Worm (Caenorhabditis elegans) whole organism, young adult: ENCODE data around the gene nmad-1.
A peak's percentile ranks its signal among the peaks of the same experiment; 100 is the strongest.

Experiments
- F10E7.11 ChIP-seq: sonication (generic microtip); optimal IDR thresholded peaks from 2 replicates; lab custom pipeline; 2017; ENCODE audit warnings: mild to moderate bottlenecking, missing genetic modification characterization, moderate library complexity, missing compliant biosample characterization
- F39B2.1 ChIP-seq: fragments of 200-800 bp; sonication (Bioruptor generic); IDR thresholded peaks from 2 replicates; pipeline ENCODE4 v1.3.6; 2022; ENCODE audit warnings: missing genetic modification reagents, missing genetic modification characterization, missing compliant biosample characterization
- F49E8.2 ChIP-seq: sonication (generic microtip); optimal IDR thresholded peaks from 3 replicates; lab custom pipeline; 2017; ENCODE audit warnings: missing genetic modification characterization, mild to moderate bottlenecking, missing compliant biosample characterization, antibody characterized with exemption, moderate library complexity; ENCODE audit not compliant: insufficient read depth
- F52B5.7 ChIP-seq: sonication (generic microtip); optimal IDR thresholded peaks from 2 replicates; lab custom pipeline; 2016; ENCODE audit warnings: mild to moderate bottlenecking, missing genetic modification characterization, missing compliant biosample characterization
- F57C9.4 ChIP-seq: sonication (generic microtip); optimal IDR thresholded peaks from 2 replicates; lab custom pipeline; 2017; ENCODE audit warnings: mild to moderate bottlenecking, missing genetic modification characterization, missing compliant biosample characterization
- T07F8.4 ChIP-seq: sonication (generic microtip); optimal IDR thresholded peaks from 2 replicates; lab custom pipeline; 2016; ENCODE audit warnings: mild to moderate bottlenecking, missing genetic modification characterization, moderate library complexity, missing compliant biosample characterization
- T26A5.8 ChIP-seq: sonication (generic microtip); optimal IDR thresholded peaks from 2 replicates; lab custom pipeline; 2016; ENCODE audit warnings: missing genetic modification characterization, missing compliant biosample characterization
- Y56A3A.18 ChIP-seq: fragments of 200-800 bp; sonication (Bioruptor generic); IDR thresholded peaks from 2 replicates; pipeline ENCODE4 v1.3.6; 2022; ENCODE audit warnings: missing genetic modification reagents, missing genetic modification characterization, missing compliant biosample characterization
- Y79H2A.3 ChIP-seq: fragments of 200-800 bp; sonication (Bioruptor generic); conservative IDR thresholded peaks from 2 replicates; pipeline ENCODE4 v1.3.6; 2022; ENCODE audit warnings: missing genetic modification reagents, missing genetic modification characterization, missing compliant biosample characterization
- ZK185.1 ChIP-seq: sonication (generic microtip); optimal IDR thresholded peaks from 2 replicates; lab custom pipeline; 2016; ENCODE audit warnings: mild to moderate bottlenecking, missing genetic modification characterization, missing compliant biosample characterization; ENCODE audit not compliant: poor library complexity, severe bottlenecking
- aptf-2 ChIP-seq: fragments of 200-800 bp; sonication (Bioruptor generic); conservative IDR thresholded peaks from 2 replicates; pipeline ENCODE4 v1.3.6; 2022; ENCODE audit warnings: missing genetic modification reagents, missing genetic modification characterization, missing compliant biosample characterization
- attf-3 ChIP-seq: fragments of 200-800 bp; sonication (Bioruptor generic); conservative IDR thresholded peaks from 2 replicates; pipeline ENCODE4 v1.3.6; 2022; ENCODE audit warnings: missing genetic modification reagents, missing genetic modification characterization, missing compliant biosample characterization
- attf-6 ChIP-seq: fragments of 200-800 bp; sonication (Bioruptor generic); IDR thresholded peaks from 2 replicates; pipeline ENCODE4 v1.3.6; 2022; ENCODE audit warnings: missing genetic modification reagents, missing genetic modification characterization, missing compliant biosample characterization
- bed-2 ChIP-seq: fragments of 200-800 bp; sonication (Bioruptor generic); IDR thresholded peaks from 2 replicates; pipeline ENCODE4 v1.3.6; 2022; ENCODE audit warnings: missing genetic modification reagents, missing genetic modification characterization, missing compliant biosample characterization
- cebp-1 ChIP-seq, 2 experiments: fragments of 200-800 bp in 1 of 2; sonication (Bioruptor generic) in 1 of 2; sonication (generic microtip) in 1 of 2; IDR thresholded peaks in 1 of 2; optimal IDR thresholded peaks in 1 of 2; 2 replicates each; pipeline versions ENCODE4 v1.3.6 to Lab custom; 2017 to 2022; ENCODE audit warnings: missing compliant biosample characterization in 2 of 2, missing genetic modification characterization in 2 of 2, mild to moderate bottlenecking in 1 of 2, missing genetic modification reagents in 1 of 2, moderate library complexity in 1 of 2
- ceh-40 ChIP-seq: fragments of 200-800 bp; sonication (Bioruptor generic); IDR thresholded peaks from 2 replicates; pipeline ENCODE4 v1.3.6; 2022; ENCODE audit warnings: missing genetic modification characterization, missing compliant biosample characterization
- ceh-58 ChIP-seq: fragments of 200-800 bp; sonication (Bioruptor generic); IDR thresholded peaks from 2 replicates; pipeline ENCODE4 v1.3.6; 2022; ENCODE audit warnings: missing genetic modification characterization, missing compliant biosample characterization
- ceh-91 ChIP-seq: fragments of 200-800 bp; sonication (Bioruptor generic); IDR thresholded peaks from 2 replicates; pipeline ENCODE4 v1.3.6; 2022; ENCODE audit warnings: missing genetic modification reagents, missing genetic modification characterization, missing compliant biosample characterization
- chd-7 ChIP-seq: sonication (generic microtip); optimal IDR thresholded peaks from 2 replicates; lab custom pipeline; 2016; ENCODE audit warnings: mild to moderate bottlenecking, missing genetic modification characterization, moderate library complexity, missing compliant biosample characterization
- die-1 ChIP-seq: sonication (generic microtip); optimal IDR thresholded peaks from 2 replicates; lab custom pipeline; 2016; ENCODE audit warnings: missing genotype, mild to moderate bottlenecking, missing genetic modification characterization, missing compliant biosample characterization
- ets-4 ChIP-seq: fragments of 200-800 bp; sonication (Bioruptor generic); optimal IDR thresholded peaks from 2 replicates; lab custom pipeline; 2018; ENCODE audit warnings: mild to moderate bottlenecking, missing genetic modification characterization, missing compliant biosample characterization
- gei-17 ChIP-seq: fragments of 200-800 bp; sonication (Bioruptor generic); optimal IDR thresholded peaks from 2 replicates; lab custom pipeline; 2018; ENCODE audit warnings: mild to moderate bottlenecking, missing genetic modification characterization, missing compliant biosample characterization
- him-1 ChIP-seq: sonication (generic microtip); optimal IDR thresholded peaks from 2 replicates; lab custom pipeline; 2016; ENCODE audit warnings: missing genotype, missing genetic modification reagents, missing genetic modification characterization, missing compliant biosample characterization
- hlh-26 ChIP-seq: fragments of 200-800 bp; sonication (Bioruptor generic); conservative IDR thresholded peaks from 2 replicates; pipeline ENCODE4 v1.3.6; 2022; ENCODE audit warnings: missing genetic modification reagents, missing genetic modification characterization, missing compliant biosample characterization
- hmg-1.2 ChIP-seq: fragments of 200-800 bp; sonication (Bioruptor generic); IDR thresholded peaks from 2 replicates; pipeline ENCODE4 v1.3.6; 2022; ENCODE audit warnings: missing genetic modification reagents, missing genetic modification characterization, missing compliant biosample characterization
- hmg-20 ChIP-seq: fragments of 200-800 bp; sonication (Bioruptor generic); IDR thresholded peaks from 2 replicates; pipeline ENCODE4 v1.3.6; 2022; ENCODE audit warnings: missing genetic modification reagents, missing genetic modification characterization, missing compliant biosample characterization
- hrde-1 ChIP-seq: sonication (generic microtip); optimal IDR thresholded peaks from 2 replicates; lab custom pipeline; 2016; ENCODE audit warnings: missing genetic modification characterization, mild to moderate bottlenecking, missing compliant biosample characterization, moderate library complexity, missing genotype, missing genetic modification reagents, borderline replicate concordance
- hsf-1 ChIP-seq: fragments of 200-800 bp; sonication (Bioruptor generic); IDR thresholded peaks from 2 replicates; pipeline ENCODE4 v1.3.6; 2022; ENCODE audit warnings: missing genetic modification reagents, missing genetic modification characterization, missing compliant biosample characterization
- let-526 ChIP-seq: fragments of 200-800 bp; sonication (Bioruptor generic); IDR thresholded peaks from 2 replicates; pipeline ENCODE4 v1.3.6; 2022; ENCODE audit warnings: missing genetic modification reagents, missing genetic modification characterization, missing compliant biosample characterization
- lin-35 ChIP-seq, 3 experiments: fragments of 150-350 bp in 2 of 3; sonication (generic microtip) in 1 of 3; optimal IDR thresholded peaks; 2 replicates each; lab custom pipeline; 2014 to 2018; ENCODE audit warnings: missing biosample characterization in 3 of 3, missing genetic modification characterization in 3 of 3, missing genetic modification reagents in 3 of 3
- lin-54 ChIP-seq: fragments of 200-800 bp; sonication (Bioruptor generic); optimal IDR thresholded peaks from 2 replicates; lab custom pipeline; 2018; ENCODE audit warnings: mild to moderate bottlenecking, missing genetic modification characterization, missing compliant biosample characterization
- lsl-1 ChIP-seq: fragments of 200-800 bp; sonication (Bioruptor generic); optimal IDR thresholded peaks from 2 replicates; lab custom pipeline; 2018; ENCODE audit warnings: mild to moderate bottlenecking, missing genetic modification characterization, moderate library complexity, missing compliant biosample characterization
- madf-3 ChIP-seq: fragments of 200-800 bp; sonication (Bioruptor generic); IDR thresholded peaks from 2 replicates; pipeline ENCODE4 v1.3.6; 2022; ENCODE audit warnings: missing genetic modification reagents, missing genetic modification characterization, missing compliant biosample characterization
- mes-4 ChIP-seq: sonication (generic microtip); optimal IDR thresholded peaks from 2 replicates; lab custom pipeline; 2016; ENCODE audit warnings: missing genotype, missing genetic modification characterization, missing compliant biosample characterization
- nhr-120 ChIP-seq: fragments of 200-800 bp; sonication (Bioruptor generic); IDR thresholded peaks from 2 replicates; pipeline ENCODE4 v1.3.6; 2022; ENCODE audit warnings: missing genetic modification characterization, missing compliant biosample characterization
- nhr-80 ChIP-seq: sonication (generic microtip); optimal IDR thresholded peaks from 2 replicates; lab custom pipeline; 2016; ENCODE audit warnings: missing genetic modification characterization, missing compliant biosample characterization
- nhr-90 ChIP-seq: sonication (generic microtip); optimal IDR thresholded peaks from 2 replicates; lab custom pipeline; 2016; ENCODE audit warnings: missing genotype, mild to moderate bottlenecking, missing genetic modification characterization, missing compliant biosample characterization
- pbrm-1 ChIP-seq: fragments of 200-800 bp; sonication (Bioruptor generic); IDR thresholded peaks from 2 replicates; pipeline ENCODE4 v1.3.6; 2022; ENCODE audit warnings: missing genetic modification reagents, missing genetic modification characterization, missing compliant biosample characterization
- rpc-1 ChIP-seq, 2 experiments: fragments of 150-350 bp in 1 of 2; sonication (generic microtip) in 1 of 2; optimal IDR thresholded peaks; 2 replicates each; lab custom pipeline; 2014 to 2018; ENCODE audit warnings: missing biosample characterization in 1 of 2, missing genetic modification characterization in 1 of 2, missing genetic modification reagents in 1 of 2, missing genotype in 1 of 2
- snpc-3.4 ChIP-seq: sonication (generic microtip); optimal IDR thresholded peaks from 2 replicates; lab custom pipeline; 2017; ENCODE audit warnings: missing genetic modification characterization, mild to moderate bottlenecking, missing compliant biosample characterization, antibody characterized with exemption, moderate library complexity, missing genotype, missing genetic modification reagents
- tbp1 ChIP-seq: fragments of 200-800 bp; sonication (Bioruptor generic); optimal IDR thresholded peaks from 2 replicates; lab custom pipeline; 2018; ENCODE audit warnings: mild to moderate bottlenecking, missing genetic modification characterization, missing compliant biosample characterization
- tbx-9 ChIP-seq: sonication (generic microtip); optimal IDR thresholded peaks from 2 replicates; lab custom pipeline; 2016; ENCODE audit warnings: borderline replicate concordance, missing genetic modification characterization, inconsistent platforms, missing compliant biosample characterization
- tlf-1 ChIP-seq: fragments of 200-800 bp; sonication (Bioruptor generic); optimal IDR thresholded peaks from 2 replicates; lab custom pipeline; 2018; ENCODE audit warnings: mild to moderate bottlenecking, missing genetic modification characterization, missing compliant biosample characterization
- zim-3 ChIP-seq: sonication (generic microtip); optimal IDR thresholded peaks from 2 replicates; lab custom pipeline; 2017; ENCODE audit warnings: mild to moderate bottlenecking, missing genetic modification characterization, moderate library complexity, missing compliant biosample characterization
- ztf-22 ChIP-seq: fragments of 200-800 bp; sonication (Bioruptor generic); optimal IDR thresholded peaks from 2 replicates; lab custom pipeline; 2018; ENCODE audit warnings: mild to moderate bottlenecking, missing genetic modification characterization, moderate library complexity, missing compliant biosample characterization
- ztf-26 ChIP-seq: sonication (generic microtip); optimal IDR thresholded peaks from 2 replicates; lab custom pipeline; 2017; ENCODE audit warnings: missing genetic modification characterization, missing compliant biosample characterization
- ztf-28 ChIP-seq: fragments of 200-800 bp; sonication (Bioruptor generic); IDR thresholded peaks from 2 replicates; pipeline ENCODE4 v1.3.6; 2022; ENCODE audit warnings: missing genetic modification reagents, missing genetic modification characterization, missing compliant biosample characterization
- ztf-6 ChIP-seq: fragments of 200-800 bp; sonication (Bioruptor generic); IDR thresholded peaks from 2 replicates; pipeline ENCODE4 v1.3.6; 2022; ENCODE audit warnings: missing genetic modification reagents, missing genetic modification characterization, missing compliant biosample characterization

The nmad-1 gene

DNA sequence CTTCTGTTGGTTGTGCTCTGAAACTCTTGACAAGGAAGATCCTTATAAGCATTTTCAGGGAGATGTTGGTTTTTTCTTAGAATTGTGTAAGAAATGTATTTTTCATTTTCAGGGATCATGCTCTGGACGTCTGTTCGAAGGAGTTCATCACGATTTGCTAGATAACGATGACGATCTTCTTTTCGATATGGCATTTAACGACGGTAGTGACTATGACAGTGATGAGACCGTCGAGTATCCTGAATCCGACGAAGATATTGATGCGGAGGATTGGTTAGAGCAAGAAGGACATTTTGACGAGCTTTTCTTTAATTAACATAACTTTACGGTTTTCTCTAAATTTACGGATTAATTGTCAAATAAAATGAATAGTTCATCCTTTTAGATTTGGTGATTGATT lies 34.0 kb upstream of the nmad-1 start (continued):
- no peak for TF ChIP-seq gei-17 (GFP tag; lab: Kevin White, UChicago)
- TF ChIP-seq madf-3 (GFP tag; lab: Robert Waterston, UW), result 0 out of 2 replicates have a peak, but pooled peaks have one; percentile 32
- TF ChIP-seq cebp-1 (GFP tag; IDR thresholded peaks at IDR 0.05; lab: Robert Waterston, UW), result no peak
- peak; percentile 29 for TF ChIP-seq cebp-1 (tag; optimal IDR thresholded peaks at IDR 0.05; lab: Kevin White, UChicago)
- no peak for TF ChIP-seq pbrm-1 (GFP tag; lab: Robert Waterston, UW)
- 0 out of 2 replicates have a peak, but pooled peaks have one; percentile 50 for TF ChIP-seq ceh-58 (GFP tag; lab: Robert Waterston, UW)
- peak; percentile 30 for TF ChIP-seq him-1 (tag; lab: Kevin White, UChicago)
- peak; percentile 61; the same call in 1 of the 2 replicates for TF ChIP-seq attf-6 (GFP tag; lab: Robert Waterston, UW)
- TF ChIP-seq hrde-1 (tag; lab: Kevin White, UChicago), result peak; percentile 59
- no peak for TF ChIP-seq ceh-91 (GFP tag; lab: Robert Waterston, UW)
- TF ChIP-seq lsl-1 (GFP tag; lab: Kevin White, UChicago), result peak; percentile 24
- TF ChIP-seq lin-54 (GFP tag; lab: Kevin White, UChicago), result peak; percentile 40
- peak; percentile 9 for TF ChIP-seq ZK185.1
- TF ChIP-seq T26A5.8 (tag; lab: Kevin White, UChicago), result no peak
- no peak for TF ChIP-seq chd-7 (tag; lab: Kevin White, UChicago)
- TF ChIP-seq ets-4 (GFP tag; lab: Kevin White, UChicago), result no peak
- no peak for TF ChIP-seq aptf-2
- no peak for TF ChIP-seq F39B2.1 (GFP tag; lab: Robert Waterston, UW)
- TF ChIP-seq F57C9.4 (tag; lab: Kevin White, UChicago), result no peak
- no peak for TF ChIP-seq nhr-90 (tag; lab: Kevin White, UChicago)
- TF ChIP-seq ztf-28 (GFP tag; lab: Robert Waterston, UW), result no peak
- TF ChIP-seq F52B5.7, result no peak
- peak; percentile 46; the same call in 1 of the 2 replicates for TF ChIP-seq hsf-1
- TF ChIP-seq hmg-1.2 (GFP tag; lab: Robert Waterston, UW), result no peak
- TF ChIP-seq Y56A3A.18, result no peak
- peak; percentile 8 for TF ChIP-seq die-1 (tag; lab: Kevin White, UChicago)
- no peak for TF ChIP-seq tlf-1 (GFP tag; lab: Kevin White, UChicago)
- no peak for TF ChIP-seq ztf-26
- no peak for TF ChIP-seq rpc-1 (optimal IDR thresholded peaks at IDR 0.05; lab: Kevin White, UChicago)
- TF ChIP-seq rpc-1 (tag; optimal IDR thresholded peaks at IDR 0.05; lab: Kevin White, UChicago), result no peak
- 0 out of 2 replicates have a peak, but pooled peaks have one; percentile 59 for TF ChIP-seq Y79H2A.3
- peak; percentile 9 for TF ChIP-seq tbp1
- TF ChIP-seq hlh-26 (GFP tag; lab: Robert Waterston, UW), result no peak
- no peak for TF ChIP-seq nhr-120 (GFP tag; lab: Robert Waterston, UW)
- no peak for TF ChIP-seq attf-3
- no peak for TF ChIP-seq ztf-6 (GFP tag; lab: Robert Waterston, UW)
- TF ChIP-seq let-526, result no peak
- no peak for TF ChIP-seq bed-2 (GFP tag; lab: Robert Waterston, UW)
- TF ChIP-seq mes-4 (tag; lab: Kevin White, UChicago), result no peak
- no peak for TF ChIP-seq tbx-9 (tag; lab: Kevin White, UChicago)
- no peak for TF ChIP-seq zim-3
- no peak for TF ChIP-seq T07F8.4 (tag; lab: Kevin White, UChicago)
- no peak for TF ChIP-seq ztf-22 (GFP tag; lab: Kevin White, UChicago)
- TF ChIP-seq F49E8.2, result peak; percentile 14
- TF ChIP-seq snpc-3.4 (tag; lab: Kevin White, UChicago), result peak; percentile 63
- no peak for TF ChIP-seq nhr-80 (tag; lab: Kevin White, UChicago)
- TF ChIP-seq ceh-40 (GFP tag; lab: Robert Waterston, UW), result no peak
- TF ChIP-seq lin-35 (GFP tag; optimal IDR thresholded peaks at IDR 0.05; lab: Kevin White, UChicago), result peak in 1 of 3 experiments; percentile 26
- no peak for TF ChIP-seq hmg-20
- TF ChIP-seq F10E7.11 (tag; lab: Kevin White, UChicago), result no peak
